Worm (Caenorhabditis elegans) whole organism, L3 larva: Measurements from ENCODE around the gene Y54F10BM.21.

Experiments
- ZK546.5 ChIP-seq: sonication (generic microtip); optimal IDR thresholded peaks from 2 replicates; lab custom pipeline; 2017; ENCODE audit warnings: missing biosample characterization, missing genetic modification characterization
- aly-2 ChIP-seq: fragments of 150-350 bp; optimal IDR thresholded peaks from 2 replicates; lab custom pipeline; 2014; ENCODE audit warnings: missing biosample characterization, missing genetic modification characterization
- ama-1 ChIP-seq: fragments of 150-350 bp; optimal IDR thresholded peaks from 2 replicates; lab custom pipeline; 2018
- ceh-16 ChIP-seq: sonication (generic microtip); optimal IDR thresholded peaks from 2 replicates; lab custom pipeline; 2017; ENCODE audit warnings: missing biosample characterization, missing genetic modification characterization
- ceh-82 ChIP-seq: fragments of 150-350 bp; optimal IDR thresholded peaks from 2 replicates; lab custom pipeline; 2014; ENCODE audit warnings: missing biosample characterization, missing genetic modification characterization
- ceh-9 ChIP-seq: sonication (generic microtip); optimal IDR thresholded peaks from 2 replicates; lab custom pipeline; 2018; ENCODE audit warnings: missing biosample characterization, missing genetic modification characterization
- egl-27 ChIP-seq: sonication (generic microtip); optimal IDR thresholded peaks from 4 replicates; lab custom pipeline; 2017; ENCODE audit warnings: missing biosample characterization, missing genetic modification reagents, missing genetic modification characterization
- egl-5 ChIP-seq: fragments of 150-350 bp; optimal IDR thresholded peaks from 2 replicates; lab custom pipeline; 2017; ENCODE audit warnings: missing biosample characterization, missing genetic modification reagents, missing genetic modification characterization, inconsistent platforms
- elt-1 ChIP-seq: fragments of 150-350 bp; optimal IDR thresholded peaks from 2 replicates; lab custom pipeline; 2014; ENCODE audit warnings: missing biosample characterization, missing genetic modification characterization
- elt-2 ChIP-seq: sonication (generic microtip); optimal IDR thresholded peaks from 2 replicates; lab custom pipeline; 2016; ENCODE audit warnings: missing genetic modification reagents, mild to moderate bottlenecking, missing genetic modification characterization, missing compliant biosample characterization
- elt-3 ChIP-seq, 3 experiments: fragments of 150-350 bp in 1 of 3; sonication (generic microtip) in 2 of 3; optimal IDR thresholded peaks; 2 replicates in 2 of 3; 4 replicates in 1 of 3; lab custom pipeline; 2014 to 2017; ENCODE audit warnings: missing biosample characterization in 3 of 3, missing genetic modification characterization in 3 of 3
- eor-1 ChIP-seq, 2 experiments: fragments of 150-350 bp; optimal IDR thresholded peaks; 2 replicates each; lab custom pipeline; 2014 to 2018; ENCODE audit warnings: missing biosample characterization in 2 of 2, missing genetic modification characterization in 2 of 2
- fkh-10 ChIP-seq: sonication (generic microtip); optimal IDR thresholded peaks from 2 replicates; lab custom pipeline; 2017; ENCODE audit warnings: missing biosample characterization, missing genetic modification reagents, missing genetic modification characterization
- fkh-2 ChIP-seq: fragments of 150-350 bp; optimal IDR thresholded peaks from 2 replicates; lab custom pipeline; 2014; ENCODE audit warnings: missing biosample characterization, missing genetic modification reagents, missing genetic modification characterization
- fos-1 ChIP-seq: fragments of 150-350 bp; optimal IDR thresholded peaks from 2 replicates; lab custom pipeline; 2014; ENCODE audit warnings: missing biosample characterization, missing genetic modification characterization
- hmg-11 ChIP-seq: sonication (generic microtip); optimal IDR thresholded peaks from 2 replicates; lab custom pipeline; 2016; ENCODE audit warnings: missing genetic modification characterization, missing compliant biosample characterization
- jun-1 ChIP-seq: fragments of 150-350 bp; optimal IDR thresholded peaks from 2 replicates; lab custom pipeline; 2014; ENCODE audit warnings: missing biosample characterization, missing genetic modification reagents, missing genetic modification characterization
- lin-15B ChIP-seq: fragments of 150-350 bp; optimal IDR thresholded peaks from 2 replicates; lab custom pipeline; 2014; ENCODE audit warnings: missing biosample characterization, missing genetic modification characterization
- lin-39 ChIP-seq: fragments of 150-350 bp; optimal IDR thresholded peaks from 2 replicates; lab custom pipeline; 2018; ENCODE audit warnings: missing biosample characterization, missing genetic modification reagents, missing genetic modification characterization
- lsy-12 ChIP-seq: sonication (generic microtip); optimal IDR thresholded peaks from 2 replicates; lab custom pipeline; 2016; ENCODE audit warnings: mild to moderate bottlenecking, missing genetic modification characterization, missing compliant biosample characterization
- mdl-1 ChIP-seq: fragments of 150-350 bp; optimal IDR thresholded peaks from 2 replicates; lab custom pipeline; 2014; ENCODE audit warnings: missing biosample characterization, missing genetic modification characterization
- mml-1 ChIP-seq: fragments of 150-350 bp; sonication (generic microtip); optimal IDR thresholded peaks from 3 replicates; lab custom pipeline; 2014; ENCODE audit warnings: missing biosample characterization, missing genetic modification characterization
- nfya-1 ChIP-seq: sonication (generic microtip); optimal IDR thresholded peaks from 2 replicates; lab custom pipeline; 2017; ENCODE audit warnings: missing genetic modification characterization, mild to moderate bottlenecking, missing compliant biosample characterization, antibody characterized with exemption, moderate library complexity; ENCODE audit not compliant: insufficient read depth
- nhr-11 ChIP-seq: fragments of 150-350 bp; optimal IDR thresholded peaks from 2 replicates; lab custom pipeline; 2014; ENCODE audit warnings: missing biosample characterization, missing genetic modification characterization
- nhr-12 ChIP-seq: fragments of 150-350 bp; optimal IDR thresholded peaks from 2 replicates; lab custom pipeline; 2014; ENCODE audit warnings: missing biosample characterization, missing genetic modification characterization
- nhr-23 ChIP-seq: fragments of 150-350 bp; optimal IDR thresholded peaks from 2 replicates; lab custom pipeline; 2014; ENCODE audit warnings: missing biosample characterization, missing genetic modification reagents, missing genetic modification characterization
- nhr-237 ChIP-seq: fragments of 150-350 bp; optimal IDR thresholded peaks from 2 replicates; lab custom pipeline; 2014; ENCODE audit warnings: missing biosample characterization, missing genetic modification characterization
- nhr-28 ChIP-seq: fragments of 150-350 bp; optimal IDR thresholded peaks from 2 replicates; lab custom pipeline; 2014; ENCODE audit warnings: missing biosample characterization, missing genetic modification characterization
- nhr-43 ChIP-seq: sonication (generic microtip); optimal IDR thresholded peaks from 2 replicates; lab custom pipeline; 2016; ENCODE audit warnings: mild to moderate bottlenecking, missing genetic modification characterization, missing compliant biosample characterization; ENCODE audit not compliant: poor library complexity, severe bottlenecking
- nhr-76 ChIP-seq: fragments of 150-350 bp; sonication (generic microtip); optimal IDR thresholded peaks from 5 replicates; lab custom pipeline; 2014; ENCODE audit warnings: missing biosample characterization, missing genetic modification characterization
- nhr-77 ChIP-seq: fragments of 150-350 bp; optimal IDR thresholded peaks from 2 replicates; lab custom pipeline; 2014; ENCODE audit warnings: missing biosample characterization, missing genetic modification characterization
- pha-4 ChIP-seq: fragments of 150-350 bp; optimal IDR thresholded peaks from 2 replicates; lab custom pipeline; 2014; ENCODE audit warnings: missing biosample characterization, missing genetic modification reagents, missing genetic modification characterization
- sea-2 ChIP-seq: fragments of 150-350 bp; sonication (generic microtip); optimal IDR thresholded peaks from 4 replicates; lab custom pipeline; 2014; ENCODE audit warnings: missing biosample characterization, missing genetic modification reagents, missing genetic modification characterization
- tbx-2 ChIP-seq: sonication (generic microtip); optimal IDR thresholded peaks from 2 replicates; lab custom pipeline; 2016; ENCODE audit warnings: mild to moderate bottlenecking, missing genetic modification characterization, missing compliant biosample characterization
- unc-39 ChIP-seq: sonication (generic microtip); optimal IDR thresholded peaks from 4 replicates; lab custom pipeline; 2017; ENCODE audit warnings: missing biosample characterization, missing genetic modification characterization
- ztf-11 ChIP-seq: fragments of 150-350 bp; optimal IDR thresholded peaks from 2 replicates; lab custom pipeline; 2014; ENCODE audit warnings: missing biosample characterization, missing genetic modification characterization
- ztf-4 ChIP-seq: fragments of 150-350 bp; optimal IDR thresholded peaks from 2 replicates; lab custom pipeline; 2014; ENCODE audit warnings: missing biosample characterization, missing genetic modification characterization

The Y54F10BM.21 gene

DNA sequence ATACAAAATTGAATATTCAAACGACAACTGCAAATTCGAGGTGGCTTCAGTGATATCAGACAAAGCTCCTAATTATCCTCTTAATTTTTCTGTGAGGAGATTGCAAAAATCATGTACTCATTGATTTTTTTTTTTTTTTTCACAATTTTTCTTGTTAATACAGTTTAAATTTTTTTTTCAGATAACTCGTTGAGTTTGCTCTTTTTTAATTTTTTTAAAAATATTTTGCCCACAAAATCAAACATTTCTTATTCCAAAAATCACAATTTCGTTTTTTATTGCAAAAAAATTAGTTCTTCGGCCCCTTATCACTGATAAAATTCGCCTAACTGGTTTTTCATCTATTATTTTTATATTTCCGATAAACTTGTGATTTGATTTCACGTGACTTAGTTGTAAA is at the start of gene Y54F10BM.21:
Gene Y54F10BM.21 (plus strand): TSS at position 301 of the 400 bp plus-strand sequence.
- TF ChIP-seq ama-1 = no peak
- no peak for TF ChIP-seq ztf-4 (tag; lab: Kevin White, UChicago)
- TF ChIP-seq ceh-9 = no peak
- no peak for TF ChIP-seq fos-1 (tag; lab: Kevin White, UChicago)
- TF ChIP-seq eor-1 (tag; optimal IDR thresholded peaks at IDR 0.05; lab: Kevin White, UChicago) = no peak
- no peak for TF ChIP-seq fkh-2 (tag; lab: Kevin White, UChicago)
- no peak for TF ChIP-seq nfya-1 (tag; lab: Kevin White, UChicago)
- TF ChIP-seq ztf-11 = no peak
- no peak for TF ChIP-seq nhr-12 (tag; lab: Kevin White, UChicago)
- TF ChIP-seq jun-1 (tag; lab: Kevin White, UChicago) = no peak
- no peak for TF ChIP-seq elt-3 (tag; optimal IDR thresholded peaks at IDR 0.05; lab: Kevin White, UChicago)
- no peak for TF ChIP-seq nhr-77 (tag; lab: Kevin White, UChicago)

ce11 chrIII:2227407-2227806 is 49.5 kb upstream of the Y54F10BM.21 start, which contains the start of gene fbxa-62:
fbxa-62 (plus strand) TSS chrIII:2227707.
- TF ChIP-seq elt-3 (tag; optimal IDR thresholded peaks at IDR 0.05; lab: Kevin White, UChicago) (no peak), mdl-1 (tag; lab: Kevin White, UChicago) (no peak)
- TF ChIP-seq, all 47 proteins: peak for 0

DNA sequence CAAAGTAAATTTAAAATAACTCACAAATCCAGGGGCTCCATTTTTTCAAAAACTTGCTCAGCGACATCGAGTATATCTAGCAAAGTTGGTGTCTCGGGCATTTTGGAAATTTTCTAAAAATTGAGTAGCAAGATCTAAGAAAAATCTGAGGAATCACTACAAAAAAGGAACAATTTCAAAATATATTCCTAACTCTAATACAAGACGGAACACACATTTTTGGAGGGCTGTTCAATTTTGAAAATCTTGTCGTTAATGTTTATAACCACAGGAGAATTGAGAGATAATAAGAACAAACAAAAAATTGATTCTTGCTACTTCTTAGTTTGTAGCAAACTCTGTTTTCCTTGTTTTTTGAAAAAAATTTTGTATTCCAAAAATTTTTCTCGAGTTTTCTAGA is 44.6 kb upstream of the Y54F10BM.21 start, which contains the start of gene fbxa-47:
Gene fbxa-47 (minus strand): TSS at position 101 of the 400 bp plus-strand sequence.
- TF ChIP-seq nhr-76 (tag; lab: Kevin White, UChicago) (no peak), nhr-28 (tag; lab: Kevin White, UChicago) (no peak), ZK546.5 (tag; lab: Kevin White, UChicago) (no peak), ama-1 (no peak), mdl-1 (tag; lab: Kevin White, UChicago) (no peak), nhr-23 (no peak), sea-2 (GFP tag; lab: Kevin White, UChicago) (no peak), lin-15B (tag; lab: Kevin White, UChicago) (no peak), aly-2 (no peak), unc-39 (tag; lab: Kevin White, UChicago) (no peak), elt-3 (tag; optimal IDR thresholded peaks at IDR 0.05; lab: Kevin White, UChicago) (no peak), tbx-2 (tag; lab: Kevin White, UChicago) (no peak), egl-5 (no peak), ceh-16 (no peak), elt-1 (tag; lab: Kevin White, UChicago) (no peak), fkh-10 (GFP tag; lab: Kevin White, UChicago) (no peak), ztf-4 (tag; lab: Kevin White, UChicago) (no peak), fos-1 (tag; lab: Kevin White, UChicago) (no peak), jun-1 (tag; lab: Kevin White, UChicago) (no peak), eor-1 (tag; optimal IDR thresholded peaks at IDR 0.05; lab: Kevin White, UChicago) (no peak)

DNA sequence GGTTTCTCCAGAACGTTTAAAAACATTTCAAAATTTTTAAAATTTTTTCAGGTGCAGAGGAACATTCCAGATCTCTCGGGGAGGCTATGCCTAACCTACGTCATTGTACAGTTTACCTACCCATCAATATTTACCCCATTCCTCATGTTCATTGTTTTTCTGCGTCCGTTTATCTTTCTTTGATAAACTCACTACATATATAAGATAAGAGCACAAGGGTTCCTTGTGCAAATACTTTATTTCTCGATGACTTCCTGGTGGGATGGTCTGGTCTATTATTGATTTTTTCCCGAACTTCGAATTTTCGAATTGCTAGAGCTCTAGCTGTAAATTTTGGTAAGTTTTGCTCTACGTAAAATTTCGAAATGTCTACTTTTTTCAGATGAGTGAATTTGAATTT is 43.5 kb upstream of the Y54F10BM.21 start:
- no peak for TF ChIP-seq lin-15B (tag; lab: Kevin White, UChicago)
- peak; percentile 61 for TF ChIP-seq pha-4 (tag; lab: Kevin White, UChicago)

DNA sequence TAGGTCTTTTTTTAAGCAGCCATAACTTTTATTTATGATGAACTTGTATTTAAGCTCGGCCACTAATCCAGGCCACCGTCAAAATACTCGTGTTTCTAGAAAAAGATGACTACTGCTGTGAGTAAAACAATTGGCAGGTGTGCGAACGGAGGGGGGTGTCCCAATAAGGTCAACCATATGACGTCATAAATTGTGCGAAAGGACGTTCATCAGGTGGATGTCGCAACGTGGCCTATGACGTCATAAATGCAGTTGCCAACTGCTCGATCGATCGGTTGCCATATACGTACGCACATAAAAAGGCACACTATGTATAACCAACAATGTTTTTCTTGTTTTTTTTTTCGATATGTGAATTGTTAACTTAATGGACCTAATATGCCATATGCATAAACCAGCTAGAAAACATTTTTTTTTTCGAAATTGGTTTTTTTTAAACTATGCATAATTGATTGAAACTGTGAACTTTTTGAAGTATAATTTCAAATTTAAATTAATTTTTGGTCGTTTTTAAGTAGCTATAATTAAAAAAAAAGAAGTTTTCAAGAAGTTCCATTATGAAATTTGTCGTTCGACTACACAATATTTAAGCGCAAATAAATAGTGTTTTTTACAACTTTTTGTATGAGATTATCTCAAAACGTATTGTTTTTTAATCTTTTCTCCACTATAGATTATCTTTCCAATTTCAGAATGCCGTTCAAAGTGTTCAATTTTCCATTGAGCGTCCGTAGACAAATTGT is 42.6 kb upstream of the Y54F10BM.21 start, which contains the start of gene C39B5.2:
Gene C39B5.2 (plus strand): TSS at position 693 of the 743 bp plus-strand sequence.
- TF ChIP-seq egl-27 (no peak), nhr-23 (no peak), fkh-10 (GFP tag; lab: Kevin White, UChicago) (no peak), ceh-82 (tag; lab: Kevin White, UChicago) (no peak), elt-3 (tag; optimal IDR thresholded peaks at IDR 0.05; lab: Kevin White, UChicago) (no peak), hmg-11 (tag; lab: Kevin White, UChicago) (no peak), ceh-16 (no peak), lsy-12 (tag; lab: Kevin White, UChicago) (no peak), jun-1 (tag; lab: Kevin White, UChicago) (no peak), mml-1 (tag; lab: Kevin White, UChicago) (no peak), nhr-237 (tag; lab: Kevin White, UChicago) (no peak), nhr-76 (tag; lab: Kevin White, UChicago) (no peak), nfya-1 (tag; lab: Kevin White, UChicago) (no peak), eor-1 (tag; optimal IDR thresholded peaks at IDR 0.05; lab: Kevin White, UChicago) (no peak), lin-39 (tag; lab: Kevin White, UChicago) (no peak), nhr-77 (tag; lab: Kevin White, UChicago) (no peak), nhr-11 (no peak), nhr-43 (tag; lab: Kevin White, UChicago) (no peak), fos-1 (tag; lab: Kevin White, UChicago) (no peak), elt-2 (tag; lab: Kevin White, UChicago) (no peak)
